Worm (Caenorhabditis elegans): Measurements from ENCODE around the gene ptr-13.

ce11 chrII:11192488-11192887, 30.2 kb upstream of the ptr-13 start:
- no peak for TF ChIP-seq fkh-10 (GFP tag; optimal IDR thresholded peaks at IDR 0.05)
- TF ChIP-seq unc-39 (tag; optimal IDR thresholded peaks at IDR 0.05) = no peak
- TF ChIP-seq mml-1 (tag; optimal IDR thresholded peaks at IDR 0.05) = no peak
- no peak for TF ChIP-seq snpc-4 (tag; optimal IDR thresholded peaks at IDR 0.05)
- no peak for TF ChIP-seq mdl-1 (tag; optimal IDR thresholded peaks at IDR 0.05)
- TF ChIP-seq aly-2 (tag; optimal IDR thresholded peaks at IDR 0.05) = no peak
- no peak for TF ChIP-seq nhr-237 (tag; optimal IDR thresholded peaks at IDR 0.05)
- no peak for TF ChIP-seq eor-1 (tag; optimal IDR thresholded peaks at IDR 0.05)
- TF ChIP-seq pha-4 (tag; optimal IDR thresholded peaks at IDR 0.05) = no peak
- no peak for TF ChIP-seq unc-62 (GFP tag; optimal IDR thresholded peaks at IDR 0.05)
- TF ChIP-seq elt-3 (tag; optimal IDR thresholded peaks at IDR 0.05) = no peak
- TF ChIP-seq jun-1 (tag; optimal IDR thresholded peaks at IDR 0.05) = no peak

Data from whole organism, L3 larva.